Worm (Caenorhabditis elegans) whole organism, L1 larva: ENCODE data around the gene C46F4.3.
A peak's percentile ranks its signal among the peaks of the same experiment; 100 is the strongest.

ENCODE experiments used
- C04F5.9 ChIP-seq: sonication (generic microtip); optimal IDR thresholded peaks from 2 replicates; lab custom pipeline; 2016; ENCODE audit warnings: missing genetic modification characterization, missing compliant biosample characterization
- F16B12.6 ChIP-seq: fragments of 150-350 bp; optimal IDR thresholded peaks from 2 replicates; lab custom pipeline; 2014; ENCODE audit warnings: missing biosample characterization, missing genetic modification characterization
- aha-1 ChIP-seq: fragments of 150-350 bp; optimal IDR thresholded peaks from 2 replicates; lab custom pipeline; 2014; ENCODE audit warnings: missing biosample characterization, missing genetic modification characterization
- blmp-1 ChIP-seq: fragments of 150-350 bp; optimal IDR thresholded peaks from 2 replicates; lab custom pipeline; 2014; ENCODE audit warnings: missing biosample characterization, missing genetic modification characterization
- ceh-8 ChIP-seq: fragments of 200-800 bp; sonication (Bioruptor generic); optimal IDR thresholded peaks from 2 replicates; lab custom pipeline; 2018; ENCODE audit warnings: mild to moderate bottlenecking, missing genetic modification characterization, moderate library complexity, missing compliant biosample characterization
- ceh-82 ChIP-seq, 3 experiments: fragments of 150-350 bp in 1 of 3; sonication (generic microtip) in 2 of 3; optimal IDR thresholded peaks; 2 replicates each; lab custom pipeline; 2014 to 2017; ENCODE audit warnings: missing biosample characterization in 3 of 3, missing genetic modification characterization in 3 of 3
- ces-1 ChIP-seq: fragments of 150-350 bp; optimal IDR thresholded peaks from 2 replicates; lab custom pipeline; 2014; ENCODE audit warnings: missing biosample characterization, missing genetic modification reagents, missing genetic modification characterization
- dsc-1 ChIP-seq: sonication (generic microtip); optimal IDR thresholded peaks from 2 replicates; lab custom pipeline; 2016; ENCODE audit warnings: mild to moderate bottlenecking, missing genetic modification characterization, missing compliant biosample characterization
- efl-1 ChIP-seq, 4 experiments: fragments of 150-350 bp; optimal IDR thresholded peaks in 3 of 4; peaks in 1 of 4; 1 replicate in 1 of 4; 2 replicates in 3 of 4; lab custom pipeline; 2014; ENCODE audit warnings: missing biosample characterization in 2 of 4, missing genetic modification characterization in 2 of 4, missing genetic modification reagents in 2 of 4
- efl-3 ChIP-seq: fragments of 200-800 bp; sonication (Bioruptor generic); optimal IDR thresholded peaks from 2 replicates; lab custom pipeline; 2018; ENCODE audit warnings: mild to moderate bottlenecking, missing genetic modification characterization, missing compliant biosample characterization
- elt-2 ChIP-seq: sonication (generic microtip); optimal IDR thresholded peaks from 2 replicates; lab custom pipeline; 2016; ENCODE audit warnings: missing genetic modification characterization, mild to moderate bottlenecking, inconsistent platforms, missing compliant biosample characterization, missing genetic modification reagents
- ets-5 ChIP-seq: fragments of 200-800 bp; sonication (Bioruptor generic); IDR thresholded peaks from 2 replicates; pipeline ENCODE4 v1.3.6; 2022; ENCODE audit warnings: missing genetic modification characterization, missing compliant biosample characterization
- fkh-8 ChIP-seq: sonication (generic microtip); optimal IDR thresholded peaks from 2 replicates; lab custom pipeline; 2016; ENCODE audit warnings: mild to moderate bottlenecking, missing genetic modification characterization, missing compliant biosample characterization
- hlh-17 ChIP-seq: fragments of 200-800 bp; sonication (Bioruptor generic); optimal IDR thresholded peaks from 2 replicates; lab custom pipeline; 2018; ENCODE audit warnings: missing genetic modification characterization, mild to moderate bottlenecking, missing compliant biosample characterization, moderate library complexity, borderline replicate concordance
- hpl-2 ChIP-seq: fragments of 150-350 bp; optimal IDR thresholded peaks from 2 replicates; lab custom pipeline; 2014; ENCODE audit warnings: missing biosample characterization, missing genetic modification reagents, missing genetic modification characterization
- jun-1 ChIP-seq: fragments of 150-350 bp; optimal IDR thresholded peaks from 2 replicates; lab custom pipeline; 2014; ENCODE audit warnings: missing biosample characterization, missing genetic modification reagents, missing genetic modification characterization
- lin-13 ChIP-seq: fragments of 150-350 bp; optimal IDR thresholded peaks from 2 replicates; lab custom pipeline; 2014; ENCODE audit warnings: missing biosample characterization, missing genetic modification reagents, missing genetic modification characterization
- lin-14 ChIP-seq: fragments of 200-800 bp; sonication (Bioruptor generic); optimal IDR thresholded peaks from 2 replicates; lab custom pipeline; 2018; ENCODE audit warnings: mild to moderate bottlenecking, missing genetic modification characterization, moderate library complexity, missing compliant biosample characterization
- lin-35 ChIP-seq, 2 experiments: fragments of 150-350 bp; optimal IDR thresholded peaks; 2 replicates each; lab custom pipeline; 2014; ENCODE audit warnings: missing biosample characterization in 2 of 2, missing genetic modification characterization in 2 of 2, missing genetic modification reagents in 2 of 2
- lir-3 ChIP-seq: sonication (generic microtip); optimal IDR thresholded peaks from 2 replicates; lab custom pipeline; 2016; ENCODE audit warnings: mild to moderate bottlenecking, missing genetic modification characterization, moderate library complexity, missing compliant biosample characterization; ENCODE audit not compliant: poor library complexity
- mef-2 ChIP-seq: fragments of 150-350 bp; optimal IDR thresholded peaks from 2 replicates; lab custom pipeline; 2014; ENCODE audit warnings: missing biosample characterization, missing genetic modification characterization
- mep-1 ChIP-seq: fragments of 150-350 bp; optimal IDR thresholded peaks from 2 replicates; lab custom pipeline; 2014; ENCODE audit warnings: missing biosample characterization, missing genetic modification characterization
- nhr-19 ChIP-seq: fragments of 200-800 bp; sonication (Bioruptor generic); conservative IDR thresholded peaks from 2 replicates; pipeline ENCODE4 v1.3.6; 2022; ENCODE audit warnings: missing genetic modification characterization, missing compliant biosample characterization
- nhr-20 ChIP-seq: sonication (generic microtip); optimal IDR thresholded peaks from 2 replicates; lab custom pipeline; 2016; ENCODE audit warnings: mild to moderate bottlenecking, missing genetic modification characterization, missing compliant biosample characterization
- nhr-237 ChIP-seq: fragments of 150-350 bp; optimal IDR thresholded peaks from 2 replicates; lab custom pipeline; 2014; ENCODE audit warnings: missing biosample characterization, missing genetic modification characterization
- nhr-47 ChIP-seq: sonication (generic microtip); optimal IDR thresholded peaks from 2 replicates; lab custom pipeline; 2016; ENCODE audit warnings: mild to moderate bottlenecking, missing genetic modification characterization, moderate library complexity, missing compliant biosample characterization
- nhr-85 ChIP-seq: sonication (generic microtip); peaks from one replicate; lab custom pipeline; 2016; ENCODE audit warnings: missing genetic modification characterization, inconsistent platforms, missing compliant biosample characterization
- nhr-90 ChIP-seq: sonication (generic microtip); optimal IDR thresholded peaks from 2 replicates; lab custom pipeline; 2016; ENCODE audit warnings: mild to moderate bottlenecking, missing genetic modification characterization, missing compliant biosample characterization; ENCODE audit not compliant: poor library complexity
- snpc-4 ChIP-seq: fragments of 150-350 bp; optimal IDR thresholded peaks from 2 replicates; lab custom pipeline; 2014; ENCODE audit warnings: missing biosample characterization, missing genetic modification characterization
- sptf-1 ChIP-seq: fragments of 150-350 bp; optimal IDR thresholded peaks from 2 replicates; lab custom pipeline; 2014; ENCODE audit warnings: missing biosample characterization, missing genetic modification characterization
- sup-37 ChIP-seq: fragments of 200-800 bp; sonication (Bioruptor generic); optimal IDR thresholded peaks from 2 replicates; lab custom pipeline; 2018; ENCODE audit warnings: mild to moderate bottlenecking, missing genetic modification characterization, missing compliant biosample characterization
- tlp-1 ChIP-seq: fragments of 150-350 bp; optimal IDR thresholded peaks from 2 replicates; lab custom pipeline; 2014; ENCODE audit warnings: missing biosample characterization, missing genetic modification characterization
- unc-130 ChIP-seq: fragments of 150-350 bp; optimal IDR thresholded peaks from 2 replicates; lab custom pipeline; 2017; ENCODE audit warnings: missing biosample characterization, missing genetic modification characterization, inconsistent platforms
- unc-30 ChIP-seq: sonication (generic microtip); optimal IDR thresholded peaks from 2 replicates; lab custom pipeline; 2017; ENCODE audit warnings: missing biosample characterization, missing genetic modification characterization
- unc-86 ChIP-seq: sonication (generic microtip); optimal IDR thresholded peaks from 2 replicates; lab custom pipeline; 2016; ENCODE audit warnings: missing genetic modification characterization, missing compliant biosample characterization
- zip-4 ChIP-seq: fragments of 200-800 bp; sonication (Bioruptor generic); optimal IDR thresholded peaks from 2 replicates; lab custom pipeline; 2018; ENCODE audit warnings: mild to moderate bottlenecking, missing genetic modification characterization, moderate library complexity, missing compliant biosample characterization
- ztf-4 ChIP-seq: fragments of 150-350 bp; optimal IDR thresholded peaks from 2 replicates; lab custom pipeline; 2014; ENCODE audit warnings: missing biosample characterization, missing genetic modification characterization

C46F4.3 gene

ce11 chrX:5962560-5962959, 27.0 kb downstream of the C46F4.3 start:
- no peak for TF ChIP-seq tlp-1 (tag; lab: Kevin White, UChicago)
- TF ChIP-seq zip-4 (GFP tag; lab: Kevin White, UChicago) = no peak
- TF ChIP-seq unc-130 = no peak
- TF ChIP-seq lin-35 (GFP tag; optimal IDR thresholded peaks at IDR 0.05; lab: Kevin White, UChicago) = no peak
- TF ChIP-seq efl-1 (optimal IDR thresholded peaks at IDR 0.05; lab: Kevin White, UChicago) = no peak
- TF ChIP-seq efl-1 (GFP tag; optimal IDR thresholded peaks at IDR 0.05 in 1 of 2; lab: Kevin White, UChicago) = peak in 1 of 2 experiments; percentile 58
- no peak for TF ChIP-seq C04F5.9 (tag; lab: Kevin White, UChicago)
- peak; percentile 27 for TF ChIP-seq nhr-20
- peak; percentile 19 for TF ChIP-seq nhr-90
- peak; percentile 93 for TF ChIP-seq elt-2 (tag; lab: Kevin White, UChicago)
- no peak for TF ChIP-seq lir-3 (tag; lab: Kevin White, UChicago)
- no peak for TF ChIP-seq hlh-17 (GFP tag; lab: Kevin White, UChicago)
- no peak for TF ChIP-seq sup-37 (GFP tag; lab: Kevin White, UChicago)
- TF ChIP-seq F16B12.6 = no peak
- no peak for TF ChIP-seq nhr-85 (tag; lab: Kevin White, UChicago)
- TF ChIP-seq hpl-2 (GFP tag; lab: Kevin White, UChicago) = no peak
- no peak for TF ChIP-seq efl-3 (GFP tag; lab: Kevin White, UChicago)
- no peak for TF ChIP-seq mef-2
- no peak for TF ChIP-seq unc-86 (tag; lab: Kevin White, UChicago)
- TF ChIP-seq sptf-1 (tag; lab: Kevin White, UChicago) = no peak
- TF ChIP-seq lin-13 (GFP tag; lab: Kevin White, UChicago) = no peak
- peak; percentile 5 for TF ChIP-seq lin-14

ce11 chrX:5972212-5972611, 36.6 kb downstream of the C46F4.3 start:
- TF ChIP-seq nhr-237 (tag; lab: Kevin White, UChicago) = no peak
- TF ChIP-seq snpc-4 (tag; lab: Kevin White, UChicago) = no peak
- no peak for TF ChIP-seq dsc-1
- no peak for TF ChIP-seq jun-1 (tag; lab: Kevin White, UChicago)
- TF ChIP-seq nhr-47 (tag; lab: Kevin White, UChicago) = no peak
- TF ChIP-seq unc-30 (tag; lab: Kevin White, UChicago) = no peak
- no peak for TF ChIP-seq mep-1
- no peak for TF ChIP-seq aha-1
- no peak for TF ChIP-seq nhr-19 (GFP tag; lab: Robert Waterston, UW)
- no peak for TF ChIP-seq ztf-4 (tag; lab: Kevin White, UChicago)
- no peak for TF ChIP-seq zip-4 (GFP tag; lab: Kevin White, UChicago)
- no peak for TF ChIP-seq sup-37 (GFP tag; lab: Kevin White, UChicago)
- TF ChIP-seq nhr-20 = no peak
- TF ChIP-seq ces-1 (GFP tag; lab: Kevin White, UChicago) = no peak
- no peak for TF ChIP-seq fkh-8 (tag; lab: Kevin White, UChicago)
- no peak for TF ChIP-seq ceh-82 (tag; optimal IDR thresholded peaks at IDR 0.05; lab: Kevin White, UChicago)
- TF ChIP-seq ceh-8 (GFP tag; lab: Kevin White, UChicago) = no peak
- no peak for TF ChIP-seq ets-5 (GFP tag; lab: Robert Waterston, UW)

- TF ChIP-seq hlh-17 (GFP tag; lab: Kevin White, UChicago) (no peak), lin-14 (peak; percentile 58)
These were observed 39.7 kb downstream of the C46F4.3 start for ce11 chrX:5975228-5975627.

- TF ChIP-seq blmp-1 (tag; lab: Kevin White, UChicago) = no peak
- TF ChIP-seq efl-1 (optimal IDR thresholded peaks at IDR 0.05; lab: Kevin White, UChicago) = no peak
- peak in 1 of 2 experiments; percentile 74 for TF ChIP-seq efl-1 (GFP tag; optimal IDR thresholded peaks at IDR 0.05 in 1 of 2; lab: Kevin White, UChicago)
These were observed 40.2 kb downstream of the C46F4.3 start for ce11 chrX:5975726-5976125.
